Worm (Caenorhabditis elegans) whole organism, mixed stage, embryonic: ENCODE measurements around the gene abf-3.
"Not testable (repeated sequence)": the region's sequence is repeated elsewhere in the genome, so short reads cannot be mapped to it uniquely, and the experiment has no call there.

Experiments
- ces-1 ChIP-seq: fragments of 150-350 bp; optimal IDR thresholded peaks from 2 replicates; lab custom pipeline; 2014; ENCODE audit warnings: missing biosample characterization, missing genetic modification reagents, missing genetic modification characterization
- flh-1 ChIP-seq: fragments of 200-800 bp; sonication (Bioruptor generic); optimal IDR thresholded peaks from 2 replicates; lab custom pipeline; 2018; ENCODE audit warnings: mild to moderate bottlenecking, missing genetic modification characterization, moderate library complexity, missing compliant biosample characterization
- lsy-2 ChIP-seq: fragments of 150-350 bp; optimal IDR thresholded peaks from 2 replicates; lab custom pipeline; 2014; ENCODE audit warnings: missing biosample characterization, missing genetic modification characterization
- mab-5 ChIP-seq: fragments of 150-350 bp; optimal IDR thresholded peaks from 2 replicates; lab custom pipeline; 2014; ENCODE audit warnings: missing biosample characterization, missing genetic modification characterization
- nhr-76 ChIP-seq: sonication (generic microtip); optimal IDR thresholded peaks from 2 replicates; lab custom pipeline; 2017; ENCODE audit warnings: missing biosample characterization, missing genetic modification characterization
- pha-4 ChIP-seq: fragments of 150-350 bp; optimal IDR thresholded peaks from 2 replicates; lab custom pipeline; 2018; ENCODE audit warnings: missing biosample characterization, missing genetic modification reagents, missing genetic modification characterization
- sptf-1 ChIP-seq: sonication (generic microtip); optimal IDR thresholded peaks from 2 replicates; lab custom pipeline; 2017; ENCODE audit warnings: mild to moderate bottlenecking, missing genetic modification characterization, moderate library complexity, missing compliant biosample characterization
- unc-120 ChIP-seq: sonication (generic microtip); optimal IDR thresholded peaks from 2 replicates; lab custom pipeline; 2017; ENCODE audit warnings: missing genetic modification characterization, missing compliant biosample characterization; ENCODE audit not compliant: poor library complexity, severe bottlenecking
- unc-39 ChIP-seq: fragments of 150-350 bp; optimal IDR thresholded peaks from 2 replicates; lab custom pipeline; 2014; ENCODE audit warnings: missing biosample characterization, missing genetic modification characterization
- ztf-11 ChIP-seq: fragments of 150-350 bp; optimal IDR thresholded peaks from 2 replicates; lab custom pipeline; 2014; ENCODE audit warnings: missing biosample characterization, missing genetic modification characterization

ce11 chrV:15850276-15850811 is 32.7 kb upstream of the abf-3 start, which contains the start of gene srh-147:
- TF ChIP-seq sptf-1 (tag; lab: Kevin White, UChicago); unc-120 (tag; lab: Kevin White, UChicago); mab-5 (tag; lab: Kevin White, UChicago); pha-4; nhr-76; ces-1; unc-39 (tag; lab: Kevin White, UChicago); ztf-11 (tag; lab: Kevin White, UChicago); lsy-2 (tag; lab: Kevin White, UChicago); flh-1 (GFP tag; lab: Kevin White, UChicago): not testable (repeated sequence)
